Worm (Caenorhabditis elegans) whole organism, L2 larva: Measurements from ENCODE around the gene clc-28.

Experiments used
- C34F6.9 ChIP-seq: fragments of 150-350 bp; optimal IDR thresholded peaks from 2 replicates; lab custom pipeline; 2014; ENCODE audit warnings: missing biosample characterization, missing genetic modification characterization
- F13H6.1 ChIP-seq: sonication (generic microtip); optimal IDR thresholded peaks from 2 replicates; lab custom pipeline; 2016; ENCODE audit warnings: missing genetic modification characterization, missing compliant biosample characterization
- Y55F3AM.14 ChIP-seq: fragments of 200-800 bp; sonication (Bioruptor generic); optimal IDR thresholded peaks from 2 replicates; lab custom pipeline; 2018; ENCODE audit warnings: mild to moderate bottlenecking, missing genetic modification characterization, missing compliant biosample characterization
- ZK546.5 ChIP-seq: sonication (generic microtip); optimal IDR thresholded peaks from 2 replicates; lab custom pipeline; 2017; ENCODE audit warnings: missing biosample characterization, missing genetic modification characterization
- ama-1 ChIP-seq: fragments of 150-350 bp; optimal IDR thresholded peaks from 2 replicates; lab custom pipeline; 2018; ENCODE audit warnings: inconsistent platforms
- blmp-1 ChIP-seq: sonication (generic microtip); optimal IDR thresholded peaks from 2 replicates; lab custom pipeline; 2017; ENCODE audit warnings: missing genetic modification characterization, mild to moderate bottlenecking, missing compliant biosample characterization, antibody characterized with exemption, moderate library complexity; ENCODE audit not compliant: insufficient read depth
- ceh-82 ChIP-seq: fragments of 150-350 bp; optimal IDR thresholded peaks from 2 replicates; lab custom pipeline; 2014; ENCODE audit warnings: missing biosample characterization, missing genetic modification characterization
- crh-2 ChIP-seq: sonication (generic microtip); optimal IDR thresholded peaks from 2 replicates; lab custom pipeline; 2017; ENCODE audit warnings: missing biosample characterization, missing genetic modification characterization
- dmd-4 ChIP-seq: sonication (generic microtip); optimal IDR thresholded peaks from 2 replicates; lab custom pipeline; 2017; ENCODE audit warnings: missing biosample characterization, missing genetic modification characterization
- elt-1 ChIP-seq: fragments of 150-350 bp; optimal IDR thresholded peaks from 2 replicates; lab custom pipeline; 2014; ENCODE audit warnings: missing biosample characterization, missing genetic modification characterization
- fos-1 ChIP-seq: fragments of 150-350 bp; optimal IDR thresholded peaks from 2 replicates; lab custom pipeline; 2014; ENCODE audit warnings: missing biosample characterization, missing genetic modification characterization
- gmeb-1 ChIP-seq: fragments of 150-350 bp; optimal IDR thresholded peaks from 2 replicates; lab custom pipeline; 2014; ENCODE audit warnings: missing biosample characterization, missing genetic modification characterization
- lin-11 ChIP-seq: fragments of 150-350 bp; sonication (generic microtip); optimal IDR thresholded peaks from 2 replicates; lab custom pipeline; 2014; ENCODE audit warnings: missing biosample characterization, missing genetic modification characterization, inconsistent platforms, mixed read lengths
- lin-13 ChIP-seq: fragments of 150-350 bp; optimal IDR thresholded peaks from 2 replicates; lab custom pipeline; 2014; ENCODE audit warnings: missing biosample characterization, missing genetic modification reagents, missing genetic modification characterization
- lin-39 ChIP-seq: fragments of 150-350 bp; optimal IDR thresholded peaks from 2 replicates; lab custom pipeline; 2014; ENCODE audit warnings: missing biosample characterization, missing genetic modification reagents, missing genetic modification characterization
- lsy-2 ChIP-seq, 2 experiments: fragments of 150-350 bp in 1 of 2; sonication (generic microtip) in 1 of 2; optimal IDR thresholded peaks; 2 replicates each; lab custom pipeline; 2014 to 2017; ENCODE audit warnings: missing biosample characterization in 2 of 2, missing genetic modification characterization in 2 of 2
- mab-5 ChIP-seq: fragments of 150-350 bp; optimal IDR thresholded peaks from 2 replicates; lab custom pipeline; 2014; ENCODE audit warnings: missing biosample characterization, missing genetic modification characterization
- mdl-1 ChIP-seq, 2 experiments: fragments of 150-350 bp in 1 of 2; sonication (generic microtip) in 1 of 2; optimal IDR thresholded peaks; 2 replicates each; lab custom pipeline; 2017; ENCODE audit warnings: missing biosample characterization in 2 of 2, missing genetic modification characterization in 2 of 2
- nhr-11 ChIP-seq: fragments of 150-350 bp; optimal IDR thresholded peaks from 2 replicates; lab custom pipeline; 2014; ENCODE audit warnings: missing biosample characterization, missing genetic modification characterization
- nhr-12 ChIP-seq: fragments of 150-350 bp; optimal IDR thresholded peaks from 2 replicates; lab custom pipeline; 2014; ENCODE audit warnings: missing biosample characterization, missing genetic modification characterization
- nhr-129 ChIP-seq: fragments of 150-350 bp; optimal IDR thresholded peaks from 2 replicates; lab custom pipeline; 2014; ENCODE audit warnings: missing biosample characterization, missing genetic modification characterization
- nhr-21 ChIP-seq: fragments of 150-350 bp; optimal IDR thresholded peaks from 2 replicates; lab custom pipeline; 2014; ENCODE audit warnings: missing biosample characterization, missing genetic modification characterization
- nhr-237 ChIP-seq: fragments of 150-350 bp; optimal IDR thresholded peaks from 2 replicates; lab custom pipeline; 2014; ENCODE audit warnings: missing biosample characterization, missing genetic modification characterization
- nhr-6 ChIP-seq: fragments of 150-350 bp; optimal IDR thresholded peaks from 2 replicates; lab custom pipeline; 2014; ENCODE audit warnings: missing biosample characterization, missing genetic modification characterization
- nhr-77 ChIP-seq: fragments of 150-350 bp; optimal IDR thresholded peaks from 2 replicates; lab custom pipeline; 2014; ENCODE audit warnings: missing biosample characterization, missing genetic modification characterization
- skn-1 ChIP-seq: sonication (generic microtip); optimal IDR thresholded peaks from 2 replicates; lab custom pipeline; 2017; ENCODE audit warnings: missing biosample characterization, missing genetic modification characterization
- sma-3 ChIP-seq: sonication (generic microtip); optimal IDR thresholded peaks from 2 replicates; lab custom pipeline; 2016; ENCODE audit warnings: missing genetic modification reagents, missing genetic modification characterization, missing compliant biosample characterization
- sma-9 ChIP-seq, 2 experiments: fragments of 150-350 bp in 1 of 2; sonication (generic microtip) in 1 of 2; optimal IDR thresholded peaks; 2 replicates each; lab custom pipeline; 2014 to 2016; ENCODE audit warnings: missing genetic modification characterization in 2 of 2, mild to moderate bottlenecking in 1 of 2, missing biosample characterization in 1 of 2, missing compliant biosample characterization in 1 of 2, missing genetic modification reagents in 1 of 2, moderate library complexity in 1 of 2
- unc-55 ChIP-seq: fragments of 150-350 bp; sonication (generic microtip); optimal IDR thresholded peaks from 3 replicates; lab custom pipeline; 2014; ENCODE audit warnings: missing biosample characterization, missing genetic modification reagents, missing genetic modification characterization
- unc-62 ChIP-seq: fragments of 150-350 bp; optimal IDR thresholded peaks from 2 replicates; lab custom pipeline; 2014; ENCODE audit warnings: missing biosample characterization, missing genetic modification reagents, missing genetic modification characterization
- ztf-11 ChIP-seq: sonication (generic microtip); optimal IDR thresholded peaks from 2 replicates; lab custom pipeline; 2017; ENCODE audit warnings: missing biosample characterization, missing genetic modification characterization
- ztf-4 ChIP-seq: fragments of 150-350 bp; optimal IDR thresholded peaks from 2 replicates; lab custom pipeline; 2014; ENCODE audit warnings: missing biosample characterization, missing genetic modification characterization

Gene clc-28

ce11 chrIII:8319100-8319499 is 20.2 kb downstream of the clc-28 start, which contains the start of gene F10E9.11 (continued):
- peak; percentile 38 for TF ChIP-seq fos-1 (tag; lab: Kevin White, UChicago)
- peak; percentile 86 for TF ChIP-seq C34F6.9 (tag; lab: Kevin White, UChicago)

ce11 chrIII:8318488-8318887 is 20.8 kb downstream of the clc-28 start, which contains the start of gene sas-4:
Gene sas-4, minus strand, starts transcription at chrIII:8318588.
- TF ChIP-seq ZK546.5 (tag; lab: Kevin White, UChicago) = no peak
- TF ChIP-seq lin-13 (GFP tag; lab: Kevin White, UChicago) = no peak
- TF ChIP-seq gmeb-1 = no peak
- no peak for TF ChIP-seq lin-11 (tag; lab: Kevin White, UChicago)
- no peak for TF ChIP-seq nhr-11 (tag; lab: Kevin White, UChicago)
- no peak for TF ChIP-seq nhr-12 (tag; lab: Kevin White, UChicago)
- TF ChIP-seq skn-1 (tag; lab: Kevin White, UChicago) = no peak
- TF ChIP-seq mdl-1 (tag; optimal IDR thresholded peaks at IDR 0.05; lab: Kevin White, UChicago) = no peak
- TF ChIP-seq fos-1 (tag; lab: Kevin White, UChicago) = no peak
- TF ChIP-seq sma-3 (GFP tag; lab: Kevin White, UChicago) = no peak
- TF ChIP-seq, all 48 proteins: peak for 0

- TF ChIP-seq nhr-6 (tag; lab: Kevin White, UChicago) (no peak), nhr-21 (tag; lab: Kevin White, UChicago) (no peak), ama-1 (lab: Kevin White, UChicago) (no peak), nhr-11 (tag; lab: Kevin White, UChicago) (no peak), nhr-77 (tag; lab: Kevin White, UChicago) (no peak), ztf-11 (no peak), ztf-4 (tag; lab: Kevin White, UChicago) (no peak), crh-2 (tag; lab: Kevin White, UChicago) (no peak), ceh-82 (tag; lab: Kevin White, UChicago) (no peak), nhr-12 (tag; lab: Kevin White, UChicago) (no peak), unc-62 (GFP tag; lab: Kevin White, UChicago) (no peak), lin-39 (tag; lab: Kevin White, UChicago) (no peak), nhr-237 (tag; lab: Kevin White, UChicago) (no peak), dmd-4 (no peak), gmeb-1 (no peak), elt-1 (tag; lab: Kevin White, UChicago) (no peak), mab-5 (tag; lab: Kevin White, UChicago) (no peak), nhr-129 (tag; lab: Kevin White, UChicago) (no peak), sma-9 (GFP tag; optimal IDR thresholded peaks at IDR 0.05; lab: Kevin White, UChicago) (no peak), sma-9 (tag; optimal IDR thresholded peaks at IDR 0.05; lab: Kevin White, UChicago) (no peak), lin-13 (GFP tag; lab: Kevin White, UChicago) (no peak)
These were observed 26.9 kb downstream of the clc-28 start, which contains the start of gene F10E9.2 for ce11 chrIII:8312393-8312792. Gene F10E9.2, plus strand, starts transcription at chrIII:8312693.

- TF ChIP-seq F13H6.1 (tag; lab: Kevin White, UChicago) (no peak), lsy-2 (tag; optimal IDR thresholded peaks at IDR 0.05; lab: Kevin White, UChicago) (peak; percentile 19 to 96), unc-55 (GFP tag; lab: Kevin White, UChicago) (peak; percentile 43), ztf-11 (no peak), nhr-129 (tag; lab: Kevin White, UChicago) (peak; percentile 34), C34F6.9 (tag; lab: Kevin White, UChicago) (peak; percentile 11)
- TF ChIP-seq, all 48 proteins: peak for 4
These were observed 28.8 kb downstream of the clc-28 start, which contains the start of gene F10E9.3 for ce11 chrIII:8310239-8311057. Gene F10E9.3, plus strand, starts transcription at chrIII:8311007.

- TF ChIP-seq F13H6.1 (tag; lab: Kevin White, UChicago) (no peak), Y55F3AM.14 (GFP tag; lab: Kevin White, UChicago) (no peak), C34F6.9 (tag; lab: Kevin White, UChicago) (no peak), dmd-4 (no peak), blmp-1 (tag; lab: Kevin White, UChicago) (no peak), elt-1 (tag; lab: Kevin White, UChicago) (no peak), lin-13 (GFP tag; lab: Kevin White, UChicago) (no peak), nhr-12 (tag; lab: Kevin White, UChicago) (no peak), ceh-82 (tag; lab: Kevin White, UChicago) (no peak)
These were observed 31.0 kb downstream of the clc-28 start, which contains the start of gene F10E9.4 for ce11 chrIII:8308238-8308637. Gene F10E9.4, plus strand, starts transcription at chrIII:8308538.
